Fruit fly (Drosophila melanogaster) whole organism, embryonic: ENCODE measurements around the gene slf.

Experiments used
- Ada2b ChIP-seq: fragments of 200-800 bp; sonication (Bioruptor generic); IDR thresholded peaks from 2 replicates; pipeline ENCODE4 v1.3.6; 2022; ENCODE audit warnings: missing biosample characterization, missing genetic modification characterization
- Atf6 ChIP-seq: fragments of 200-800 bp; sonication (Bioruptor generic); IDR thresholded peaks from 2 replicates; pipeline ENCODE4 v1.3.6; 2022; ENCODE audit warnings: missing biosample characterization, missing genetic modification characterization
- Awh ChIP-seq: fragments of 200-800 bp; sonication (Bioruptor generic); IDR thresholded peaks from 2 replicates; pipeline ENCODE4, ENCODE4 v1.3.6; 2022; ENCODE audit warnings: missing biosample characterization, missing genetic modification characterization
- Bgb ChIP-seq: fragments of 200-800 bp; sonication (Bioruptor generic); IDR thresholded peaks from 2 replicates; pipeline ENCODE4 v1.3.6; 2022; ENCODE audit warnings: missing biosample characterization, missing genetic modification characterization; ENCODE audit not compliant: partially characterized antibody
- BtbVII ChIP-seq: fragments of 200-800 bp; sonication (Bioruptor generic); optimal IDR thresholded peaks from 3 replicates; lab custom pipeline; 2017; ENCODE audit warnings: missing biosample characterization, mild to moderate bottlenecking, missing genetic modification characterization
- CG12155 ChIP-seq: fragments of 200-800 bp; sonication (Bioruptor generic); optimal IDR thresholded peaks from 3 replicates; lab custom pipeline; 2016; ENCODE audit warnings: missing biosample characterization, missing genetic modification characterization
- CG12299 ChIP-seq: fragments of 200-800 bp; sonication (Bioruptor generic); optimal IDR thresholded peaks from 2 replicates; lab custom pipeline; 2018; ENCODE audit warnings: missing biosample characterization, mild to moderate bottlenecking, missing genetic modification characterization
- CG14441 ChIP-seq: fragments of 200-800 bp; sonication (Bioruptor generic); IDR thresholded peaks from 2 replicates; pipeline ENCODE4 v1.3.6; 2022; ENCODE audit warnings: missing biosample characterization, missing genetic modification characterization
- CG15514 ChIP-seq: fragments of 200-800 bp; sonication (Bioruptor generic); optimal IDR thresholded peaks from 3 replicates; lab custom pipeline; 2017; ENCODE audit warnings: missing biosample characterization, missing genetic modification characterization, mild to moderate bottlenecking, moderate library complexity, missing genetic modification reagents
- CG1602 ChIP-seq: fragments of 200-800 bp; sonication (Bioruptor generic); optimal IDR thresholded peaks from 3 replicates; lab custom pipeline; 2016; ENCODE audit warnings: missing biosample characterization, missing genetic modification characterization
- CG2875 ChIP-seq: fragments of 200-800 bp; sonication (Bioruptor generic); optimal IDR thresholded peaks from 2 replicates; lab custom pipeline; 2017; ENCODE audit warnings: missing biosample characterization, mild to moderate bottlenecking, missing genetic modification characterization, missing genetic modification reagents
- CG30020 ChIP-seq: fragments of 200-800 bp; optimal IDR thresholded peaks from 2 replicates; lab custom pipeline; 2019; ENCODE audit warnings: missing biosample characterization, mild to moderate bottlenecking, missing genetic modification characterization, moderate library complexity
- CG31441 ChIP-seq: fragments of 200-800 bp; sonication (Bioruptor generic); IDR thresholded peaks from 2 replicates; pipeline ENCODE4 v1.3.6; 2022; ENCODE audit warnings: missing biosample characterization, missing genetic modification characterization
- CG8290 ChIP-seq, 3 experiments: fragments of 200-800 bp; sonication (Bioruptor generic); optimal IDR thresholded peaks; 2 replicates each; lab custom pipeline; 2016 to 2019; ENCODE audit warnings: missing biosample characterization in 3 of 3, missing genetic modification characterization in 3 of 3, mild to moderate bottlenecking in 2 of 3, moderate library complexity in 1 of 3
- CkIIα-i1 ChIP-seq: fragments of 200-800 bp; sonication (Bioruptor generic); IDR thresholded peaks from 2 replicates; pipeline ENCODE4 v1.3.6; 2022; ENCODE audit warnings: missing biosample characterization, missing genetic modification characterization
- Ets65A ChIP-seq: fragments of 200-800 bp; sonication (Bioruptor generic); peaks from one replicate; lab custom pipeline; 2016; ENCODE audit warnings: missing biosample characterization, missing genetic modification characterization
- H15 ChIP-seq: fragments of 200-800 bp; sonication (Bioruptor generic); IDR thresholded peaks from 3 replicates; pipeline ENCODE4 v1.3.6; 2022; ENCODE audit warnings: missing biosample characterization, missing genetic modification characterization
- Hsf ChIP-seq: fragments of 200-800 bp; sonication (Bioruptor generic); optimal IDR thresholded peaks from 3 replicates; lab custom pipeline; 2016; ENCODE audit warnings: missing biosample characterization, missing genetic modification characterization
- Max ChIP-seq: fragments of 200-800 bp; sonication (Bioruptor generic); optimal IDR thresholded peaks from 2 replicates; lab custom pipeline; 2016; ENCODE audit warnings: missing biosample characterization, mild to moderate bottlenecking, missing genetic modification characterization
- Nf-YC ChIP-seq: fragments of 200-800 bp; optimal IDR thresholded peaks from 3 replicates; lab custom pipeline; 2019; ENCODE audit warnings: missing biosample characterization, mild to moderate bottlenecking, missing genetic modification characterization, moderate library complexity
- Poxn ChIP-seq: fragments of 200-800 bp; sonication (Bioruptor generic); IDR thresholded peaks from 2 replicates; pipeline ENCODE4 v1.3.6; 2022; ENCODE audit warnings: missing biosample characterization, missing genetic modification characterization
- Spps ChIP-seq: fragments of 200-800 bp; sonication (Bioruptor generic); optimal IDR thresholded peaks from 2 replicates; lab custom pipeline; 2018; ENCODE audit warnings: missing biosample characterization, mild to moderate bottlenecking, missing genetic modification characterization
- Taf1 ChIP-seq: fragments of 200-800 bp; sonication (Bioruptor generic); IDR thresholded peaks from 2 replicates; pipeline ENCODE4 v1.3.6; 2022; ENCODE audit warnings: missing biosample characterization, missing genetic modification characterization
- Trl ChIP-seq, 3 experiments: fragments of >200 bp in 2 of 3; fragments of 200-800 bp in 1 of 3; sonication (Bioruptor generic) in 1 of 3; optimal IDR thresholded peaks; 2 replicates in 1 of 3; 3 replicates in 2 of 3; lab custom pipeline; 2016 to 2017; ENCODE audit warnings: missing biosample characterization in 1 of 3, missing genetic modification characterization in 1 of 3
- Vsx1 ChIP-seq: fragments of 200-800 bp; sonication (Bioruptor generic); optimal IDR thresholded peaks from 2 replicates; lab custom pipeline; 2017; ENCODE audit warnings: missing biosample characterization, mild to moderate bottlenecking, missing genetic modification characterization, missing genetic modification reagents
- ab ChIP-seq: fragments of 200-800 bp; sonication (Bioruptor generic); optimal IDR thresholded peaks from 2 replicates; lab custom pipeline; 2016; ENCODE audit warnings: missing biosample characterization, missing genetic modification characterization
- ap ChIP-seq: fragments of 200-800 bp; sonication (Bioruptor generic); IDR thresholded peaks from 2 replicates; pipeline ENCODE4 v1.3.6; 2022; ENCODE audit warnings: missing biosample characterization, missing genetic modification characterization
- ash1 ChIP-seq: fragments of 200-800 bp; sonication (Bioruptor generic); optimal IDR thresholded peaks from 2 replicates; lab custom pipeline; 2018; ENCODE audit warnings: missing biosample characterization, mild to moderate bottlenecking, missing genetic modification characterization
- az2 ChIP-seq: fragments of 200-800 bp; sonication (Bioruptor generic); optimal IDR thresholded peaks from 3 replicates; lab custom pipeline; 2016; ENCODE audit warnings: missing biosample characterization, missing genetic modification characterization
- bab2 ChIP-seq: fragments of 200-800 bp; sonication (Bioruptor generic); optimal IDR thresholded peaks from 2 replicates; lab custom pipeline; 2016; ENCODE audit warnings: missing biosample characterization, missing genetic modification characterization
- crc ChIP-seq: fragments of 200-800 bp; sonication (Bioruptor generic); optimal IDR thresholded peaks from 2 replicates; lab custom pipeline; 2016; ENCODE audit warnings: missing biosample characterization, missing genetic modification characterization
- dmrt11E ChIP-seq: fragments of 200-800 bp; sonication (Bioruptor generic); optimal IDR thresholded peaks from 3 replicates; lab custom pipeline; 2018; ENCODE audit warnings: missing biosample characterization, mild to moderate bottlenecking, missing genetic modification characterization, moderate library complexity
- dysf ChIP-seq: fragments of 200-800 bp; sonication (Bioruptor generic); IDR thresholded peaks from 3 replicates; pipeline ENCODE4 v1.3.6; 2022; ENCODE audit warnings: missing biosample characterization, missing genetic modification characterization
- fru ChIP-seq: fragments of >200 bp; optimal IDR thresholded peaks from 2 replicates; lab custom pipeline; 2017
- gce ChIP-seq: fragments of 200-800 bp; sonication (Bioruptor generic); IDR thresholded peaks from 3 replicates; pipeline ENCODE4 v1.3.6; 2022; ENCODE audit warnings: missing biosample characterization, missing genetic modification characterization
- h ChIP-seq: fragments of >200 bp; optimal IDR thresholded peaks from 2 replicates; lab custom pipeline; 2017
- hkb ChIP-seq, 2 experiments: fragments of 200-800 bp in 1 of 2; fragments of >200 bp in 1 of 2; sonication (Bioruptor generic) in 1 of 2; IDR thresholded peaks in 1 of 2; optimal IDR thresholded peaks in 1 of 2; 2 replicates each; pipeline versions ENCODE4 v1.3.6 to Lab custom; 2017 to 2022; ENCODE audit warnings: missing biosample characterization in 1 of 2, missing genetic modification characterization in 1 of 2
- ind ChIP-seq: fragments of 200-800 bp; sonication (Bioruptor generic); optimal IDR thresholded peaks from 3 replicates; lab custom pipeline; 2016; ENCODE audit warnings: missing biosample characterization, missing genetic modification characterization
- pros ChIP-seq: fragments of 200-800 bp; sonication (Bioruptor generic); optimal IDR thresholded peaks from 3 replicates; lab custom pipeline; 2019; ENCODE audit warnings: missing biosample characterization, mild to moderate bottlenecking, missing genetic modification characterization, moderate library complexity
- pum ChIP-seq: fragments of 200-800 bp; sonication (Bioruptor generic); optimal IDR thresholded peaks from 2 replicates; lab custom pipeline; 2016; ENCODE audit warnings: missing biosample characterization, missing genetic modification characterization
- ro ChIP-seq: fragments of 200-800 bp; sonication (Bioruptor generic); IDR thresholded peaks from 2 replicates; pipeline ENCODE4 v1.3.6; 2022; ENCODE audit warnings: missing biosample characterization, missing genetic modification characterization
- row ChIP-seq: fragments of 200-800 bp; sonication (Bioruptor generic); IDR thresholded peaks from 3 replicates; pipeline ENCODE4 v1.3.6; 2022; ENCODE audit warnings: missing biosample characterization, missing genetic modification characterization
- run ChIP-seq: fragments of 200-800 bp; sonication (Bioruptor generic); optimal IDR thresholded peaks from 3 replicates; lab custom pipeline; 2018; ENCODE audit warnings: missing biosample characterization, mild to moderate bottlenecking, missing genetic modification characterization
- sens-2 ChIP-seq: fragments of 200-800 bp; sonication (Bioruptor generic); IDR thresholded peaks from 2 replicates; pipeline ENCODE4 v1.3.6; 2022; ENCODE audit warnings: missing biosample characterization, missing genetic modification characterization
- sisA ChIP-seq: fragments of 200-800 bp; sonication (Bioruptor generic); IDR thresholded peaks from 2 replicates; pipeline ENCODE4 v1.3.6; 2022; ENCODE audit warnings: missing biosample characterization, missing genetic modification characterization
- slbo ChIP-seq: fragments of 200-800 bp; sonication (Bioruptor generic); IDR thresholded peaks from 2 replicates; pipeline ENCODE4 v1.3.6; 2022; ENCODE audit warnings: missing biosample characterization, missing genetic modification characterization
- sob ChIP-seq: fragments of 200-800 bp; sonication (Bioruptor generic); IDR thresholded peaks from 2 replicates; pipeline ENCODE4 v1.3.6; 2022; ENCODE audit warnings: missing biosample characterization, missing genetic modification characterization
- tap ChIP-seq: fragments of 200-800 bp; optimal IDR thresholded peaks from 3 replicates; lab custom pipeline; 2019; ENCODE audit warnings: missing biosample characterization, mild to moderate bottlenecking, missing genetic modification characterization, moderate library complexity
- tio ChIP-seq: fragments of 200-800 bp; sonication (Bioruptor generic); optimal IDR thresholded peaks from 2 replicates; lab custom pipeline; 2017; ENCODE audit warnings: missing biosample characterization, missing genetic modification characterization, inconsistent platforms
- tna ChIP-seq: fragments of 200-800 bp; sonication (Bioruptor generic); IDR thresholded peaks from 2 replicates; pipeline ENCODE4 v1.3.6; 2022; ENCODE audit warnings: missing biosample characterization, missing genetic modification characterization; ENCODE audit not compliant: partially characterized antibody
- zf30C ChIP-seq: fragments of 200-800 bp; sonication (Bioruptor generic); optimal IDR thresholded peaks from 3 replicates; lab custom pipeline; 2018; ENCODE audit warnings: missing biosample characterization, mild to moderate bottlenecking, missing genetic modification characterization

slf gene

dm6 chr2L:4810044-4810609, 8.4 kb upstream of the slf start (continued):
- TF ChIP-seq CkIIα-i1 (GFP tag; lab: Robert Waterston, UW) (no peak), az2 (GFP tag; lab: Kevin White, UChicago) (peak; percentile 39), CG15514 (GFP tag; lab: Kevin White, UChicago) (peak; percentile 48), Trl (optimal IDR thresholded peaks at IDR 0.05; lab: Kevin White, UChicago) (no peak), Trl (GFP tag; optimal IDR thresholded peaks at IDR 0.05; lab: Kevin White, UChicago) (no peak), ro (GFP tag; lab: Robert Waterston, UW) (no peak), hkb (optimal IDR thresholded peaks at IDR 0.05; lab: Kevin White, UChicago) (no peak), hkb (GFP tag; IDR thresholded peaks at IDR 0.05; lab: Robert Waterston, UW) (peak; percentile 60), gce (GFP tag; lab: Robert Waterston, UW) (no peak), BtbVII (no peak), h (lab: Kevin White, UChicago) (no peak), H15 (no peak), sob (GFP tag; lab: Robert Waterston, UW) (peak; percentile 68), dysf (GFP tag; lab: Robert Waterston, UW) (peak; percentile 49; the same call in 1 of the 3 replicates), pum (GFP tag; lab: Kevin White, UChicago) (no peak), CG2875 (GFP tag; lab: Kevin White, UChicago) (no peak), zf30C (GFP tag; lab: Kevin White, UChicago) (peak; percentile 99), CG14441 (GFP tag; lab: Robert Waterston, UW) (no peak), sens-2 (peak; percentile 44; the same call in 1 of the 2 replicates), fru (lab: Kevin White, UChicago) (no peak), Atf6 (peak; percentile 73), Nf-YC (tag; lab: Kevin White, UChicago) (peak; percentile 98), CG8290 (GFP tag; optimal IDR thresholded peaks at IDR 0.05; lab: Kevin White, UChicago) (peak; percentile 54), CG8290 (tag; optimal IDR thresholded peaks at IDR 0.05; lab: Kevin White, UChicago) (peak; percentile 14 to 76), CG1602 (peak; percentile 35), tap (peak; percentile 25), tna (GFP tag; lab: Robert Waterston, UW) (peak; percentile 68; the same call in 1 of the 2 replicates), Ada2b (no peak), Max (GFP tag; lab: Kevin White, UChicago) (peak; percentile 64), ind (no peak), pros (peak; percentile 42), Hsf (GFP tag; lab: Kevin White, UChicago) (peak; percentile 42), CG30020 (tag; lab: Kevin White, UChicago) (no peak), Poxn (GFP tag; lab: Robert Waterston, UW) (no peak), slbo (GFP tag; lab: Robert Waterston, UW) (peak; percentile 62), ash1 (GFP tag; lab: Kevin White, UChicago) (no peak), ap (GFP tag; lab: Robert Waterston, UW) (no peak), CG12299 (tag; lab: Kevin White, UChicago) (peak; percentile 59), Ets65A (peak; percentile 36), Awh (GFP tag; lab: Robert Waterston, UW) (no peak), CG12155 (peak; percentile 35), ab (GFP tag; lab: Kevin White, UChicago) (no peak), Bgb (GFP tag; lab: Robert Waterston, UW) (peak; percentile 72; the same call in 1 of the 2 replicates), crc (GFP tag; lab: Kevin White, UChicago) (no peak), sisA (GFP tag; lab: Robert Waterston, UW) (no peak), Vsx1 (GFP tag; lab: Kevin White, UChicago) (no peak), dmrt11E (tag; lab: Kevin White, UChicago) (peak; percentile 46), run (peak; percentile 32), bab2 (no peak), Taf1 (GFP tag; lab: Robert Waterston, UW) (no peak), CG31441 (GFP tag; lab: Robert Waterston, UW) (peak; percentile 57), tio (GFP tag; lab: Kevin White, UChicago) (no peak), Spps (tag; lab: Kevin White, UChicago) (peak; percentile 8), row (GFP tag; lab: Robert Waterston, UW) (peak; percentile 72)
